Worm (Caenorhabditis elegans) whole organism, late embryonic: Measurements from ENCODE around the gene srh-245.

ENCODE experiments used
- T23F11.4 ChIP-seq: fragments of 200-800 bp; sonication (Bioruptor generic); optimal IDR thresholded peaks from 2 replicates; lab custom pipeline; 2018; ENCODE audit warnings: mild to moderate bottlenecking, missing genetic modification characterization, missing compliant biosample characterization
- ama-1 ChIP-seq: fragments of 150-350 bp; optimal IDR thresholded peaks from 2 replicates; lab custom pipeline; 2014
- ceh-9 ChIP-seq: sonication (generic microtip); optimal IDR thresholded peaks from 2 replicates; lab custom pipeline; 2016; ENCODE audit warnings: mild to moderate bottlenecking, missing genetic modification characterization, inconsistent platforms, missing compliant biosample characterization
- che-1 ChIP-seq: sonication (generic microtip); optimal IDR thresholded peaks from 2 replicates; lab custom pipeline; 2016; ENCODE audit warnings: mild to moderate bottlenecking, missing genetic modification characterization, missing compliant biosample characterization
- dve-1 ChIP-seq: sonication (generic microtip); optimal IDR thresholded peaks from 2 replicates; lab custom pipeline; 2017; ENCODE audit warnings: antibody characterized with exemption, mild to moderate bottlenecking, missing genetic modification characterization, missing compliant biosample characterization
- fkh-6 ChIP-seq: sonication (generic microtip); optimal IDR thresholded peaks from 2 replicates; lab custom pipeline; 2016; ENCODE audit warnings: missing genetic modification characterization, missing compliant biosample characterization
- lin-11 ChIP-seq: fragments of 200-800 bp; sonication (Bioruptor generic); optimal IDR thresholded peaks from 2 replicates; lab custom pipeline; 2018; ENCODE audit warnings: mild to moderate bottlenecking, missing genetic modification characterization, missing compliant biosample characterization
- pag-3 ChIP-seq: sonication (generic microtip); optimal IDR thresholded peaks from 2 replicates; lab custom pipeline; 2016; ENCODE audit warnings: missing compliant biosample characterization, missing genetic modification characterization, borderline replicate concordance
- pat-9 ChIP-seq: fragments of 200-800 bp; sonication (Bioruptor generic); optimal IDR thresholded peaks from 2 replicates; lab custom pipeline; 2018; ENCODE audit warnings: mild to moderate bottlenecking, missing genetic modification characterization, moderate library complexity, missing compliant biosample characterization
- pax-1 ChIP-seq: fragments of 150-350 bp; optimal IDR thresholded peaks from 2 replicates; lab custom pipeline; 2014; ENCODE audit warnings: missing biosample characterization, missing genetic modification characterization
- pha-4 ChIP-seq: fragments of 150-350 bp; optimal IDR thresholded peaks from 2 replicates; lab custom pipeline; 2018; ENCODE audit warnings: missing biosample characterization, missing genetic modification reagents, missing genetic modification characterization
- sox-4 ChIP-seq: sonication (generic microtip); optimal IDR thresholded peaks from 2 replicates; lab custom pipeline; 2017; ENCODE audit warnings: mild to moderate bottlenecking, missing genetic modification characterization, inconsistent platforms, missing compliant biosample characterization
- tbx-7 ChIP-seq: sonication (generic microtip); optimal IDR thresholded peaks from 2 replicates; lab custom pipeline; 2016; ENCODE audit warnings: missing genotype, missing genetic modification characterization, missing compliant biosample characterization

ce11 chrV:646888-647287 lies 8.8 kb downstream of the srh-245 start, which contains the start of gene ugt-42:
- TF ChIP-seq pax-1 (tag; lab: Kevin White, UChicago) (no peak), fkh-6 (tag; lab: Kevin White, UChicago) (no peak), pat-9 (tag; lab: Kevin White, UChicago) (no peak), sox-4 (tag; lab: Kevin White, UChicago) (no peak), che-1 (tag; lab: Kevin White, UChicago) (no peak), ama-1 (lab: Kevin White, UChicago) (no peak), pag-3 (no peak), pha-4 (tag; lab: Kevin White, UChicago) (no peak), lin-11 (tag; lab: Kevin White, UChicago) (no peak), T23F11.4 (GFP tag; lab: Kevin White, UChicago) (no peak), ceh-9 (tag; lab: Kevin White, UChicago) (no peak), dve-1 (tag; lab: Kevin White, UChicago) (no peak), tbx-7 (tag; lab: Kevin White, UChicago) (no peak)
